Worm (Caenorhabditis elegans) whole organism, young adult: ENCODE data around the gene T03E6.8.

Experiments
- B0261.1 ChIP-seq: sonication (generic microtip); optimal IDR thresholded peaks from 2 replicates; lab custom pipeline; 2016; ENCODE audit warnings: mild to moderate bottlenecking, missing genetic modification characterization, moderate library complexity, missing compliant biosample characterization
- C17E4.6 ChIP-seq: fragments of 200-800 bp; sonication (Bioruptor generic); IDR thresholded peaks from 2 replicates; pipeline ENCODE4 v1.3.6; 2022; ENCODE audit warnings: missing genetic modification reagents, missing genetic modification characterization, missing compliant biosample characterization
- D2030.7 ChIP-seq: fragments of 200-800 bp; sonication (Bioruptor generic); IDR thresholded peaks from 2 replicates; pipeline ENCODE4 v1.3.6; 2022; ENCODE audit warnings: missing genetic modification reagents, missing genetic modification characterization, missing compliant biosample characterization
- F37B4.10 ChIP-seq: fragments of 200-800 bp; sonication (Bioruptor generic); IDR thresholded peaks from 2 replicates; pipeline ENCODE4 v1.3.6; 2022; ENCODE audit warnings: missing genetic modification characterization, missing compliant biosample characterization
- F39B2.1 ChIP-seq: fragments of 200-800 bp; sonication (Bioruptor generic); IDR thresholded peaks from 2 replicates; pipeline ENCODE4 v1.3.6; 2022; ENCODE audit warnings: missing genetic modification reagents, missing genetic modification characterization, missing compliant biosample characterization
- F52B5.7 ChIP-seq: sonication (generic microtip); optimal IDR thresholded peaks from 2 replicates; lab custom pipeline; 2016; ENCODE audit warnings: mild to moderate bottlenecking, missing genetic modification characterization, missing compliant biosample characterization
- F55B11.4 ChIP-seq: sonication (generic microtip); optimal IDR thresholded peaks from 2 replicates; lab custom pipeline; 2016; ENCODE audit warnings: missing compliant biosample characterization, missing genetic modification characterization, borderline replicate concordance; ENCODE audit not compliant: insufficient read depth
- T26A5.8 ChIP-seq: sonication (generic microtip); optimal IDR thresholded peaks from 2 replicates; lab custom pipeline; 2016; ENCODE audit warnings: missing genetic modification characterization, missing compliant biosample characterization
- Y67H2A.10 ChIP-seq: fragments of 200-800 bp; sonication (Bioruptor generic); conservative IDR thresholded peaks from 2 replicates; pipeline ENCODE4 v1.3.6; 2022; ENCODE audit warnings: missing genetic modification reagents, missing genetic modification characterization, missing compliant biosample characterization
- attf-5 ChIP-seq: fragments of 200-800 bp; sonication (Bioruptor generic); optimal IDR thresholded peaks from 2 replicates; lab custom pipeline; 2018; ENCODE audit warnings: mild to moderate bottlenecking, missing genetic modification characterization, missing compliant biosample characterization
- attf-6 ChIP-seq: fragments of 200-800 bp; sonication (Bioruptor generic); IDR thresholded peaks from 2 replicates; pipeline ENCODE4 v1.3.6; 2022; ENCODE audit warnings: missing genetic modification reagents, missing genetic modification characterization, missing compliant biosample characterization
- cebp-2 ChIP-seq: fragments of 200-800 bp; sonication (Bioruptor generic); IDR thresholded peaks from 2 replicates; pipeline ENCODE4 v1.3.6; 2022; ENCODE audit warnings: missing genetic modification characterization, missing compliant biosample characterization
- ceh-27 ChIP-seq: fragments of 200-800 bp; sonication (Bioruptor generic); optimal IDR thresholded peaks from 2 replicates; lab custom pipeline; 2018; ENCODE audit warnings: mild to moderate bottlenecking, missing genetic modification characterization, moderate library complexity, missing compliant biosample characterization
- ceh-40 ChIP-seq: fragments of 200-800 bp; sonication (Bioruptor generic); IDR thresholded peaks from 2 replicates; pipeline ENCODE4 v1.3.6; 2022; ENCODE audit warnings: missing genetic modification characterization, missing compliant biosample characterization
- die-1 ChIP-seq: sonication (generic microtip); optimal IDR thresholded peaks from 2 replicates; lab custom pipeline; 2016; ENCODE audit warnings: missing genotype, mild to moderate bottlenecking, missing genetic modification characterization, missing compliant biosample characterization
- dox-1 ChIP-seq: fragments of 200-800 bp; sonication (Bioruptor generic); IDR thresholded peaks from 2 replicates; pipeline ENCODE4 v1.3.6; 2022; ENCODE audit warnings: missing genetic modification reagents, missing genetic modification characterization, missing compliant biosample characterization
- dpff-1 ChIP-seq: sonication (generic microtip); optimal IDR thresholded peaks from 2 replicates; lab custom pipeline; 2017; ENCODE audit warnings: mild to moderate bottlenecking, missing genetic modification characterization, missing compliant biosample characterization
- fkh-3 ChIP-seq: sonication (generic microtip); optimal IDR thresholded peaks from 2 replicates; lab custom pipeline; 2016; ENCODE audit warnings: mild to moderate bottlenecking, missing genetic modification characterization, missing compliant biosample characterization
- him-1 ChIP-seq: sonication (generic microtip); optimal IDR thresholded peaks from 2 replicates; lab custom pipeline; 2016; ENCODE audit warnings: missing genotype, missing genetic modification reagents, missing genetic modification characterization, missing compliant biosample characterization
- hmg-1.2 ChIP-seq: fragments of 200-800 bp; sonication (Bioruptor generic); IDR thresholded peaks from 2 replicates; pipeline ENCODE4 v1.3.6; 2022; ENCODE audit warnings: missing genetic modification reagents, missing genetic modification characterization, missing compliant biosample characterization
- hmg-20 ChIP-seq: fragments of 200-800 bp; sonication (Bioruptor generic); IDR thresholded peaks from 2 replicates; pipeline ENCODE4 v1.3.6; 2022; ENCODE audit warnings: missing genetic modification reagents, missing genetic modification characterization, missing compliant biosample characterization
- hsf-1 ChIP-seq: fragments of 200-800 bp; sonication (Bioruptor generic); IDR thresholded peaks from 2 replicates; pipeline ENCODE4 v1.3.6; 2022; ENCODE audit warnings: missing genetic modification reagents, missing genetic modification characterization, missing compliant biosample characterization
- lag-1 ChIP-seq: fragments of 200-800 bp; sonication (Bioruptor generic); IDR thresholded peaks from 2 replicates; pipeline ENCODE4 v1.3.6; 2022; ENCODE audit warnings: missing genetic modification reagents, missing genetic modification characterization, missing compliant biosample characterization
- let-607 ChIP-seq, 2 experiments: fragments of 200-800 bp in 1 of 2; sonication (Bioruptor generic) in 1 of 2; sonication (generic microtip) in 1 of 2; optimal IDR thresholded peaks; 2 replicates each; lab custom pipeline; 2016 to 2018; ENCODE audit warnings: mild to moderate bottlenecking in 2 of 2, missing compliant biosample characterization in 2 of 2, missing genetic modification characterization in 2 of 2, moderate library complexity in 2 of 2, missing genotype in 1 of 2
- lin-26 ChIP-seq: fragments of 200-800 bp; sonication (Bioruptor generic); IDR thresholded peaks from 2 replicates; pipeline ENCODE4 v1.3.6; 2022; ENCODE audit warnings: missing genetic modification reagents, missing genetic modification characterization, missing compliant biosample characterization
- lsl-1 ChIP-seq: fragments of 200-800 bp; sonication (Bioruptor generic); optimal IDR thresholded peaks from 2 replicates; lab custom pipeline; 2018; ENCODE audit warnings: mild to moderate bottlenecking, missing genetic modification characterization, moderate library complexity, missing compliant biosample characterization
- madf-10 ChIP-seq: sonication (generic microtip); optimal IDR thresholded peaks from 2 replicates; lab custom pipeline; 2016; ENCODE audit warnings: mild to moderate bottlenecking, missing genetic modification characterization, missing compliant biosample characterization
- madf-6 ChIP-seq: fragments of 200-800 bp; sonication (Bioruptor generic); IDR thresholded peaks from 2 replicates; pipeline ENCODE4 v1.3.6; 2022; ENCODE audit warnings: missing genetic modification reagents, missing genetic modification characterization, missing compliant biosample characterization
- madf-8 ChIP-seq: fragments of 200-800 bp; sonication (Bioruptor generic); conservative IDR thresholded peaks from 2 replicates; pipeline ENCODE4 v1.3.6; 2022; ENCODE audit warnings: missing genetic modification reagents, missing genetic modification characterization, missing compliant biosample characterization
- pbrm-1 ChIP-seq: fragments of 200-800 bp; sonication (Bioruptor generic); IDR thresholded peaks from 2 replicates; pipeline ENCODE4 v1.3.6; 2022; ENCODE audit warnings: missing genetic modification reagents, missing genetic modification characterization, missing compliant biosample characterization
- pha-4 ChIP-seq: fragments of 150-350 bp; sonication (generic microtip); optimal IDR thresholded peaks from 2 replicates; lab custom pipeline; 2014; ENCODE audit warnings: missing biosample characterization, missing genetic modification reagents, missing genetic modification characterization
- rpc-1 ChIP-seq, 2 experiments: fragments of 150-350 bp in 1 of 2; sonication (generic microtip) in 1 of 2; optimal IDR thresholded peaks; 2 replicates each; lab custom pipeline; 2014 to 2018; ENCODE audit warnings: missing biosample characterization in 1 of 2, missing genetic modification characterization in 1 of 2, missing genetic modification reagents in 1 of 2, missing genotype in 1 of 2
- sdz-38 ChIP-seq: sonication (generic microtip); optimal IDR thresholded peaks from 2 replicates; lab custom pipeline; 2016; ENCODE audit warnings: missing genotype, missing genetic modification characterization, missing compliant biosample characterization
- snpc-4 ChIP-seq, 5 experiments: fragments of 150-350 bp in 1 of 5; sonication (generic microtip) in 4 of 5; optimal IDR thresholded peaks; 2 replicates each; lab custom pipeline; 2014 to 2018; ENCODE audit warnings: missing genetic modification characterization in 5 of 5, missing biosample characterization in 3 of 5, antibody characterized with exemption in 2 of 5, mild to moderate bottlenecking in 2 of 5, missing compliant biosample characterization in 2 of 5, missing genotype in 2 of 5, moderate library complexity in 2 of 5, missing genetic modification reagents in 1 of 5
- tbp1 ChIP-seq: fragments of 200-800 bp; sonication (Bioruptor generic); optimal IDR thresholded peaks from 2 replicates; lab custom pipeline; 2018; ENCODE audit warnings: mild to moderate bottlenecking, missing genetic modification characterization, missing compliant biosample characterization
- xnd-1 ChIP-seq: sonication (generic microtip); optimal IDR thresholded peaks from 2 replicates; lab custom pipeline; 2016; ENCODE audit warnings: missing genotype, missing genetic modification reagents, missing genetic modification characterization, missing compliant biosample characterization
- zfh-2 ChIP-seq: fragments of 200-800 bp; sonication (Bioruptor generic); conservative IDR thresholded peaks from 2 replicates; pipeline ENCODE4 v1.3.6; 2022; ENCODE audit warnings: missing genetic modification reagents, missing genetic modification characterization, missing compliant biosample characterization
- zim-3 ChIP-seq: sonication (generic microtip); optimal IDR thresholded peaks from 2 replicates; lab custom pipeline; 2017; ENCODE audit warnings: mild to moderate bottlenecking, missing genetic modification characterization, moderate library complexity, missing compliant biosample characterization
- ztf-22 ChIP-seq: fragments of 200-800 bp; sonication (Bioruptor generic); optimal IDR thresholded peaks from 2 replicates; lab custom pipeline; 2018; ENCODE audit warnings: mild to moderate bottlenecking, missing genetic modification characterization, moderate library complexity, missing compliant biosample characterization
- ztf-25 ChIP-seq: fragments of 200-800 bp; sonication (Bioruptor generic); IDR thresholded peaks from 2 replicates; pipeline ENCODE4 v1.3.6; 2022; ENCODE audit warnings: missing genetic modification reagents, missing genetic modification characterization, missing compliant biosample characterization
- ztf-26 ChIP-seq: sonication (generic microtip); optimal IDR thresholded peaks from 2 replicates; lab custom pipeline; 2017; ENCODE audit warnings: missing genetic modification characterization, missing compliant biosample characterization
- ztf-28 ChIP-seq: fragments of 200-800 bp; sonication (Bioruptor generic); IDR thresholded peaks from 2 replicates; pipeline ENCODE4 v1.3.6; 2022; ENCODE audit warnings: missing genetic modification reagents, missing genetic modification characterization, missing compliant biosample characterization
- ztf-3 ChIP-seq: fragments of 200-800 bp; sonication (Bioruptor generic); optimal IDR thresholded peaks from 2 replicates; lab custom pipeline; 2018; ENCODE audit warnings: mild to moderate bottlenecking, missing genetic modification characterization, missing compliant biosample characterization

The T03E6.8 gene

ce11 chrV:16622754-16623261 lies 19.8 kb upstream of the T03E6.8 start, which contains the start of gene Y70C5A.2 (continued):
- TF ChIP-seq sdz-38 (no peak), rpc-1 (optimal IDR thresholded peaks at IDR 0.05; lab: Kevin White, UChicago) (no peak), rpc-1 (tag; optimal IDR thresholded peaks at IDR 0.05; lab: Kevin White, UChicago) (peak; percentile 21), let-607 (tag; optimal IDR thresholded peaks at IDR 0.05; lab: Kevin White, UChicago) (no peak), dox-1 (GFP tag; lab: Robert Waterston, UW) (peak; percentile 10; the same call in 1 of the 2 replicates), ztf-25 (GFP tag; lab: Robert Waterston, UW) (no peak), dpff-1 (tag; lab: Kevin White, UChicago) (no peak), pha-4 (tag; lab: Kevin White, UChicago) (no peak), T26A5.8 (tag; lab: Kevin White, UChicago) (no peak), ztf-22 (GFP tag; lab: Kevin White, UChicago) (no peak), hmg-20 (GFP tag; lab: Robert Waterston, UW) (no peak), zfh-2 (GFP tag; lab: Robert Waterston, UW) (peak; percentile 52), F55B11.4 (tag; lab: Kevin White, UChicago) (no peak), F37B4.10 (GFP tag; lab: Robert Waterston, UW) (no peak)

DNA sequence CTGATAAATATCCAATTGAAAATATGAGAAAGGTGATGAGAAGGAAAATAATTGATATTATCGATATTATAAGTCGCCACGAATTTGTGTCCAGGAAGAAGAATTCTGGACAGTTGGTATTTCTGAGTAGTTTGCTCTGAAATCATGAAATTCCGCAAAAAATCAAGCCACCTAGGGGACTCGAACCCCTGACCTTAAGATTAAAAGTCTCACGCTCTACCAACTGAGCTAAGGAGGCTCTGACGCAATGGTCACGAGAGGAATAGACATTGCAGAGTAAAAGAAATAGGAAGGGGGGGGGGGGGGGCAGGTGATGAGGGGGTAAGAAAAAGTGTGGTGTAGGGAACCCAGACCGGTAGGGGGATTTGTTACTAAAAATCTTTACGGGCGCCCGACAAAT lies 18.9 kb upstream of the T03E6.8 start:
- TF ChIP-seq B0261.1 (peak; percentile 82), cebp-2 (GFP tag; lab: Robert Waterston, UW) (0 out of 2 replicates have a peak, but pooled peaks have one; percentile 28), pbrm-1 (GFP tag; lab: Robert Waterston, UW) (no peak), zfh-2 (GFP tag; lab: Robert Waterston, UW) (no peak), tbp1 (peak; percentile 93), ztf-25 (GFP tag; lab: Robert Waterston, UW) (no peak), madf-6 (GFP tag; lab: Robert Waterston, UW) (no peak), dpff-1 (tag; lab: Kevin White, UChicago) (no peak), hsf-1 (GFP tag; lab: Robert Waterston, UW) (no peak), snpc-4 (GFP tag; optimal IDR thresholded peaks at IDR 0.05; lab: Kevin White, UChicago) (no peak), snpc-4 (tag; optimal IDR thresholded peaks at IDR 0.05; lab: Kevin White, UChicago) (peak in 2 of 4 experiments; percentile 1 to 58), ztf-26 (tag; lab: Kevin White, UChicago) (no peak), attf-6 (peak; percentile 79), F52B5.7 (tag; lab: Kevin White, UChicago) (no peak), C17E4.6 (GFP tag; lab: Robert Waterston, UW) (no peak), attf-5 (GFP tag; lab: Kevin White, UChicago) (peak; percentile 29), hmg-1.2 (GFP tag; lab: Robert Waterston, UW) (peak; percentile 28; the same call in 1 of the 2 replicates), rpc-1 (optimal IDR thresholded peaks at IDR 0.05; lab: Kevin White, UChicago) (peak; percentile 61), rpc-1 (tag; optimal IDR thresholded peaks at IDR 0.05; lab: Kevin White, UChicago) (peak; percentile 76), zim-3 (no peak), lin-26 (GFP tag; lab: Robert Waterston, UW) (peak; percentile 69; the same call in 1 of the 2 replicates), Y67H2A.10 (GFP tag; lab: Robert Waterston, UW) (no peak), ztf-3 (GFP tag; lab: Kevin White, UChicago) (no peak), lag-1 (0 out of 2 replicates have a peak, but pooled peaks have one; percentile 43), madf-8 (GFP tag; lab: Robert Waterston, UW) (no peak), die-1 (tag; lab: Kevin White, UChicago) (peak; percentile 33), D2030.7 (GFP tag; lab: Robert Waterston, UW) (0 out of 2 replicates have a peak, but pooled peaks have one; percentile 30), fkh-3 (tag; lab: Kevin White, UChicago) (no peak), lsl-1 (no peak), ceh-40 (GFP tag; lab: Robert Waterston, UW) (no peak), xnd-1 (tag; lab: Kevin White, UChicago) (no peak), him-1 (tag; lab: Kevin White, UChicago) (peak; percentile 83), madf-10 (tag; lab: Kevin White, UChicago) (no peak), dox-1 (GFP tag; lab: Robert Waterston, UW) (peak; percentile 60; the same call in 1 of the 2 replicates), ceh-27 (peak; percentile 18), F39B2.1 (GFP tag; lab: Robert Waterston, UW) (no peak), ztf-28 (no peak)
